Worm (Caenorhabditis elegans): ENCODE measurements around the gene C15F1.5.

C15F1.5 gene

ce11 chrII:6926488-6926887 is 43.9 kb downstream of the C15F1.5 start (continued):
- TF ChIP-seq F49E8.2 (tag; optimal IDR thresholded peaks at IDR 0.05; ENCODE audit: borderline replicate concordance), result no peak
- TF ChIP-seq F10B5.3 (tag; optimal IDR thresholded peaks at IDR 0.05), result peak; percentile 9
- TF ChIP-seq tra-1 (GFP tag; IDR thresholded peaks at IDR 0.05), result peak; percentile 82
- peak; percentile 23; the same call in 1 of the 2 replicates for TF ChIP-seq arid-1 (GFP tag; conservative IDR thresholded peaks at IDR 0.05)
- peak; percentile 91 for TF ChIP-seq mep-1 (tag; optimal IDR thresholded peaks at IDR 0.05)
- peak; percentile 0 for TF ChIP-seq ceh-32 (tag; optimal IDR thresholded peaks at IDR 0.05; ENCODE audit: poor library complexity)
- TF ChIP-seq nhr-76 (tag; optimal IDR thresholded peaks at IDR 0.05), result no peak
- peak; percentile 72 for TF ChIP-seq ctbp-1 (GFP tag; IDR thresholded peaks at IDR 0.05)
- peak; percentile 44 for TF ChIP-seq F37D6.2 (tag; optimal IDR thresholded peaks at IDR 0.05)
- TF ChIP-seq dmd-8 (GFP tag; IDR thresholded peaks at IDR 0.05), result no peak
- no peak for TF ChIP-seq mdt-29 (GFP tag; IDR thresholded peaks at IDR 0.05)
- peak; percentile 14 for TF ChIP-seq nhr-25 (tag; optimal IDR thresholded peaks at IDR 0.05; ENCODE audit: borderline replicate concordance, insufficient read depth)
- TF ChIP-seq cey-2 (tag; optimal IDR thresholded peaks at IDR 0.05; ENCODE audit: borderline replicate concordance, insufficient read depth), result no peak
- TF ChIP-seq ceh-62 (tag; optimal IDR thresholded peaks at IDR 0.05), result no peak
- TF ChIP-seq mdl-1 (tag; optimal IDR thresholded peaks at IDR 0.05), result peak; percentile 61 to 91
- TF ChIP-seq ZK337.2 (GFP tag; IDR thresholded peaks at IDR 0.05), result 0 out of 2 replicates have a peak, but pooled peaks have one; percentile 46
- TF ChIP-seq egl-43 (GFP tag; IDR thresholded peaks at IDR 0.05), result peak; percentile 37; the same call in 1 of the 2 replicates
- TF ChIP-seq hif-1 (tag; optimal IDR thresholded peaks at IDR 0.05), result peak; percentile 18 to 74
- TF ChIP-seq spr-1 (tag; optimal IDR thresholded peaks at IDR 0.05), result peak; percentile 0
- TF ChIP-seq lsy-2 (tag; optimal IDR thresholded peaks at IDR 0.05), result peak; percentile 46 to 79
- TF ChIP-seq madf-9 (GFP tag; conservative IDR thresholded peaks at IDR 0.05), result peak; percentile 31; the same call in 1 of the 2 replicates
- TF ChIP-seq nhr-48 (tag; optimal IDR thresholded peaks at IDR 0.05), result peak; percentile 75
- peak; percentile 63; the same call in 1 of the 2 replicates for TF ChIP-seq php-3 (GFP tag; IDR thresholded peaks at IDR 0.05)
- TF ChIP-seq dmd-6 (GFP tag; IDR thresholded peaks at IDR 0.05), result peak; percentile 83
- TF ChIP-seq hlh-30 (tag; optimal IDR thresholded peaks at IDR 0.05; ENCODE audit: insufficient read depth), result peak; percentile 94
- TF ChIP-seq snpc-4 (tag; optimal IDR thresholded peaks at IDR 0.05), result no peak
- no peak for TF ChIP-seq skn-1 (tag; optimal IDR thresholded peaks at IDR 0.05)
- no peak for TF ChIP-seq F44E2.7 (GFP tag; IDR thresholded peaks at IDR 0.05)
- peak; percentile 87 for TF ChIP-seq hmg-1.1 (GFP tag; IDR thresholded peaks at IDR 0.05)
- peak; percentile 46 for TF ChIP-seq dpl-1 (GFP tag; optimal IDR thresholded peaks at IDR 0.05)
- TF ChIP-seq pha-4 (GFP tag; IDR thresholded peaks at IDR 0.05), result peak; percentile 76; the same call in 1 of the 2 replicates
- peak; percentile 30 for TF ChIP-seq pha-4 (tag; optimal IDR thresholded peaks at IDR 0.05)
- TF ChIP-seq attf-4 (tag; optimal IDR thresholded peaks at IDR 0.05), result no peak
- TF ChIP-seq dve-1 (tag; optimal IDR thresholded peaks at IDR 0.05; ENCODE audit: insufficient read depth), result peak; percentile 93

- TF ChIP-seq lin-13 (GFP tag; optimal IDR thresholded peaks at IDR 0.05) (no peak), madf-9 (GFP tag; conservative IDR thresholded peaks at IDR 0.05) (peak; percentile 81)
These were observed 44.4 kb downstream of the C15F1.5 start for ce11 chrII:6926054-6926453.

DNA sequence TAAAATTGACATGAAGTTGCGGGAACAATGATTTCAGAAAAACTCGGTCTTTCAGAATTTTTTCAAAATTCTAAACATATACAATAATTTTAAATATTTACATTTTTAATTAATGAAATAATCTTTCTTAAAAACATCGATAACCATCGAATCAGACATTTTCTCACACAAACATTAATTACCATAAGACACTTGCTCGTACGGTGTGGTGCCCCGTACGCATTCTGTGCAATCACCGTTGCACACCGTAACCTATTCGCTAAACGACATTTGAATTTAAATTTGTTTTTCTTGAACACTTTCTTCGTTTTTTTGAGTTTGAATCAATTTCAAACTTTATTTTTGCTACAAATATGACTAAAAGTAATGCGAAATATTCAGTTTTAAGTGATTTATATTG is 46.6 kb downstream of the C15F1.5 start:
- no peak for TF ChIP-seq T26A8.4 (GFP tag; IDR thresholded peaks at IDR 0.05)
- no peak for TF ChIP-seq ztf-7 (tag; optimal IDR thresholded peaks at IDR 0.05)
- no peak for TF ChIP-seq ctbp-1 (GFP tag; IDR thresholded peaks at IDR 0.05)
- no peak for TF ChIP-seq hif-1 (tag; optimal IDR thresholded peaks at IDR 0.05)
- no peak for TF ChIP-seq madf-9 (GFP tag; conservative IDR thresholded peaks at IDR 0.05)
- no peak for TF ChIP-seq zip-11 (GFP tag; IDR thresholded peaks at IDR 0.05)
- no peak for TF ChIP-seq madf-5 (GFP tag; IDR thresholded peaks at IDR 0.05)
- no peak for TF ChIP-seq ceh-82 (tag; optimal IDR thresholded peaks at IDR 0.05)
